Fruit fly (Drosophila melanogaster) whole organism, embryonic: ENCODE results near the gene CG32713.

Experiments used
- Aef1 ChIP-seq: fragments of 200-800 bp; sonication (Bioruptor generic); IDR thresholded peaks from 3 replicates; pipeline ENCODE4 v1.3.6; 2022; ENCODE audit warnings: missing biosample characterization, missing genetic modification characterization
- CG11696 ChIP-seq: fragments of 200-800 bp; sonication (Bioruptor generic); IDR thresholded peaks from 2 replicates; pipeline ENCODE4 v1.3.6; 2022; ENCODE audit warnings: missing biosample characterization, missing genetic modification characterization
- CG12299 ChIP-seq: fragments of 200-800 bp; sonication (Bioruptor generic); optimal IDR thresholded peaks from 2 replicates; lab custom pipeline; 2018; ENCODE audit warnings: missing biosample characterization, mild to moderate bottlenecking, missing genetic modification characterization
- CG12744 ChIP-seq: fragments of 200-800 bp; sonication (Bioruptor generic); optimal IDR thresholded peaks from 2 replicates; lab custom pipeline; 2016; ENCODE audit warnings: missing biosample characterization, missing genetic modification characterization
- CG15514 ChIP-seq: fragments of 200-800 bp; sonication (Bioruptor generic); optimal IDR thresholded peaks from 3 replicates; lab custom pipeline; 2017; ENCODE audit warnings: missing biosample characterization, missing genetic modification characterization, mild to moderate bottlenecking, moderate library complexity, missing genetic modification reagents
- CG17829 ChIP-seq: fragments of 200-800 bp; optimal IDR thresholded peaks from 2 replicates; lab custom pipeline; 2019; ENCODE audit warnings: missing biosample characterization, mild to moderate bottlenecking, missing genetic modification characterization, moderate library complexity
- CG18011 ChIP-seq: fragments of 200-800 bp; sonication (Bioruptor generic); optimal IDR thresholded peaks from 2 replicates; lab custom pipeline; 2017; ENCODE audit warnings: missing biosample characterization, missing genetic modification characterization, mild to moderate bottlenecking, moderate library complexity, missing genotype
- CG18262 ChIP-seq: fragments of 200-800 bp; optimal IDR thresholded peaks from 3 replicates; lab custom pipeline; 2019; ENCODE audit warnings: missing biosample characterization, mild to moderate bottlenecking, missing genetic modification characterization, moderate library complexity
- CG34376 ChIP-seq: fragments of 200-800 bp; sonication (Bioruptor generic); optimal IDR thresholded peaks from 2 replicates; lab custom pipeline; 2018; ENCODE audit warnings: missing biosample characterization, mild to moderate bottlenecking, missing genetic modification characterization
- CG42726 ChIP-seq: fragments of 200-800 bp; sonication (Bioruptor generic); IDR thresholded peaks from 2 replicates; pipeline ENCODE4 v1.3.6; 2022; ENCODE audit warnings: missing biosample characterization, missing genetic modification characterization; ENCODE audit not compliant: partially characterized antibody
- CG4328 ChIP-seq: fragments of 200-800 bp; sonication (Bioruptor generic); optimal IDR thresholded peaks from 3 replicates; lab custom pipeline; 2017; ENCODE audit warnings: missing biosample characterization, missing genetic modification reagents, missing genetic modification characterization
- CG9437 ChIP-seq: fragments of 200-800 bp; sonication (Bioruptor generic); optimal IDR thresholded peaks from 2 replicates; lab custom pipeline; 2018; ENCODE audit warnings: missing biosample characterization, mild to moderate bottlenecking, missing genetic modification characterization
- Dbx ChIP-seq: fragments of 200-800 bp; sonication (Bioruptor generic); IDR thresholded peaks from 3 replicates; pipeline ENCODE4 v1.3.6; 2022; ENCODE audit warnings: missing biosample characterization, missing genetic modification characterization
- Dll ChIP-seq: fragments of 200-800 bp; sonication (Bioruptor generic); IDR thresholded peaks from 4 replicates; pipeline ENCODE4 v1.3.6; 2022; ENCODE audit warnings: missing biosample characterization, missing genetic modification characterization; ENCODE audit not compliant: partially characterized antibody
- Hey ChIP-seq: fragments of 200-800 bp; sonication (Bioruptor generic); optimal IDR thresholded peaks from 3 replicates; lab custom pipeline; 2018; ENCODE audit warnings: missing biosample characterization, mild to moderate bottlenecking, missing genetic modification characterization
- HmgZ ChIP-seq: fragments of 200-800 bp; sonication (Bioruptor generic); optimal IDR thresholded peaks from 2 replicates; lab custom pipeline; 2018; ENCODE audit warnings: missing biosample characterization, mild to moderate bottlenecking, missing genetic modification characterization
- Mrtf ChIP-seq: fragments of 200-800 bp; sonication (Bioruptor generic); IDR thresholded peaks from 3 replicates; pipeline ENCODE4 v1.3.6; 2022; ENCODE audit warnings: missing biosample characterization, missing genetic modification characterization
- Myb ChIP-seq: fragments of 200-800 bp; sonication (Bioruptor generic); optimal IDR thresholded peaks from 2 replicates; lab custom pipeline; 2016; ENCODE audit warnings: missing biosample characterization, missing genetic modification characterization
- Opbp ChIP-seq: fragments of 200-800 bp; sonication (Bioruptor generic); IDR thresholded peaks from 3 replicates; pipeline ENCODE4 v1.3.6; 2022; ENCODE audit warnings: missing biosample characterization, missing genetic modification characterization; ENCODE audit not compliant: partially characterized antibody
- Pdp1 ChIP-seq, 2 experiments: fragments of 200-800 bp; sonication (Bioruptor generic); optimal IDR thresholded peaks; 3 replicates each; lab custom pipeline; 2016; ENCODE audit warnings: missing biosample characterization in 2 of 2, missing genetic modification characterization in 2 of 2, mild to moderate bottlenecking in 1 of 2, moderate library complexity in 1 of 2
- Xbp1 ChIP-seq: fragments of 200-800 bp; sonication (Bioruptor generic); optimal IDR thresholded peaks from 3 replicates; lab custom pipeline; 2016; ENCODE audit warnings: missing biosample characterization, mild to moderate bottlenecking, missing genetic modification characterization
- Xrp1 ChIP-seq: fragments of 200-800 bp; sonication (Bioruptor generic); IDR thresholded peaks from 2 replicates; pipeline ENCODE4 v1.3.6; 2022; ENCODE audit warnings: missing biosample characterization, missing genetic modification characterization
- bsh ChIP-seq, 2 experiments: fragments of 200-800 bp; sonication (Bioruptor generic); optimal IDR thresholded peaks; 2 replicates each; lab custom pipeline; 2017 to 2018; ENCODE audit warnings: mild to moderate bottlenecking in 2 of 2, missing biosample characterization in 2 of 2, missing genetic modification characterization in 2 of 2, moderate library complexity in 1 of 2
- chm ChIP-seq: fragments of 200-800 bp; sonication (Bioruptor generic); IDR thresholded peaks from 2 replicates; pipeline ENCODE4 v1.3.6; 2022; ENCODE audit warnings: missing biosample characterization, missing genetic modification characterization
- da ChIP-seq: fragments of 200-800 bp; sonication (Bioruptor generic); optimal IDR thresholded peaks from 2 replicates; lab custom pipeline; 2016; ENCODE audit warnings: missing biosample characterization, missing genetic modification characterization
- dimm ChIP-seq: fragments of 200-800 bp; sonication (Bioruptor generic); IDR thresholded peaks from 2 replicates; pipeline ENCODE4 v1.3.6; 2022; ENCODE audit warnings: missing biosample characterization, missing genetic modification characterization
- dpn ChIP-seq, 2 experiments: fragments of 200-800 bp; sonication (Bioruptor generic); optimal IDR thresholded peaks; 3 replicates each; lab custom pipeline; 2016; ENCODE audit warnings: missing biosample characterization in 2 of 2, missing genetic modification characterization in 2 of 2
- dysf ChIP-seq: fragments of 200-800 bp; sonication (Bioruptor generic); IDR thresholded peaks from 3 replicates; pipeline ENCODE4 v1.3.6; 2022; ENCODE audit warnings: missing biosample characterization, missing genetic modification characterization
- ewg ChIP-seq: fragments of 200-800 bp; sonication (Bioruptor generic); optimal IDR thresholded peaks from 3 replicates; lab custom pipeline; 2017; ENCODE audit warnings: mild to moderate bottlenecking, missing biosample characterization, missing genetic modification reagents, missing genetic modification characterization
- exex ChIP-seq: fragments of 200-800 bp; sonication (Bioruptor generic); optimal IDR thresholded peaks from 4 replicates; lab custom pipeline; 2018; ENCODE audit warnings: missing biosample characterization, mild to moderate bottlenecking, missing genetic modification characterization, moderate library complexity
- fd102C ChIP-seq: fragments of 200-800 bp; sonication (Bioruptor generic); optimal IDR thresholded peaks from 2 replicates; lab custom pipeline; 2018; ENCODE audit warnings: missing biosample characterization, mild to moderate bottlenecking, missing genetic modification characterization, moderate library complexity
- grn ChIP-seq: fragments of 200-800 bp; sonication (Bioruptor generic); optimal IDR thresholded peaks from 3 replicates; lab custom pipeline; 2017; ENCODE audit warnings: missing biosample characterization, missing genetic modification characterization
- ind ChIP-seq: fragments of 200-800 bp; sonication (Bioruptor generic); optimal IDR thresholded peaks from 3 replicates; lab custom pipeline; 2016; ENCODE audit warnings: missing biosample characterization, missing genetic modification characterization
- klu ChIP-seq: fragments of 200-800 bp; sonication (Bioruptor generic); IDR thresholded peaks from 2 replicates; pipeline ENCODE4 v1.3.6; 2022; ENCODE audit warnings: missing biosample characterization, missing genetic modification characterization
- lab ChIP-seq: fragments of 200-800 bp; sonication (Bioruptor generic); optimal IDR thresholded peaks from 3 replicates; lab custom pipeline; 2017; ENCODE audit warnings: missing biosample characterization, missing genetic modification characterization, mild to moderate bottlenecking, moderate library complexity, missing genetic modification reagents
- row ChIP-seq: fragments of 200-800 bp; sonication (Bioruptor generic); IDR thresholded peaks from 3 replicates; pipeline ENCODE4 v1.3.6; 2022; ENCODE audit warnings: missing biosample characterization, missing genetic modification characterization
- salm ChIP-seq: fragments of 200-800 bp; sonication (Bioruptor generic); optimal IDR thresholded peaks from 2 replicates; lab custom pipeline; 2018; ENCODE audit warnings: missing biosample characterization, mild to moderate bottlenecking, missing genetic modification characterization
- sc ChIP-seq, 3 experiments: fragments of >200 bp in 2 of 3; fragments of 200-800 bp in 1 of 3; sonication (Bioruptor generic) in 1 of 3; optimal IDR thresholded peaks; 2 replicates in 2 of 3; 3 replicates in 1 of 3; lab custom pipeline; 2017; ENCODE audit warnings: mild to moderate bottlenecking in 1 of 3, missing biosample characterization in 1 of 3, missing genetic modification characterization in 1 of 3, missing genetic modification reagents in 1 of 3
- scrt ChIP-seq: fragments of 200-800 bp; sonication (Bioruptor generic); optimal IDR thresholded peaks from 2 replicates; lab custom pipeline; 2018; ENCODE audit warnings: missing biosample characterization, mild to moderate bottlenecking, missing genetic modification characterization, moderate library complexity
- sens ChIP-seq: fragments of 200-800 bp; sonication (Bioruptor generic); peaks from one replicate; lab custom pipeline; 2016; ENCODE audit warnings: missing biosample characterization, missing genetic modification characterization
- slbo ChIP-seq: fragments of 200-800 bp; sonication (Bioruptor generic); IDR thresholded peaks from 2 replicates; pipeline ENCODE4 v1.3.6; 2022; ENCODE audit warnings: missing biosample characterization, missing genetic modification characterization
- tio ChIP-seq: fragments of 200-800 bp; sonication (Bioruptor generic); optimal IDR thresholded peaks from 2 replicates; lab custom pipeline; 2017; ENCODE audit warnings: missing biosample characterization, missing genetic modification characterization, inconsistent platforms
- z ChIP-seq: fragments of 200-800 bp; sonication (Bioruptor generic); IDR thresholded peaks from 3 replicates; pipeline ENCODE4 v1.3.6; 2022; ENCODE audit warnings: missing biosample characterization, missing genetic modification characterization
- zf30C ChIP-seq: fragments of 200-800 bp; sonication (Bioruptor generic); optimal IDR thresholded peaks from 3 replicates; lab custom pipeline; 2018; ENCODE audit warnings: missing biosample characterization, mild to moderate bottlenecking, missing genetic modification characterization

The CG32713 gene

DNA sequence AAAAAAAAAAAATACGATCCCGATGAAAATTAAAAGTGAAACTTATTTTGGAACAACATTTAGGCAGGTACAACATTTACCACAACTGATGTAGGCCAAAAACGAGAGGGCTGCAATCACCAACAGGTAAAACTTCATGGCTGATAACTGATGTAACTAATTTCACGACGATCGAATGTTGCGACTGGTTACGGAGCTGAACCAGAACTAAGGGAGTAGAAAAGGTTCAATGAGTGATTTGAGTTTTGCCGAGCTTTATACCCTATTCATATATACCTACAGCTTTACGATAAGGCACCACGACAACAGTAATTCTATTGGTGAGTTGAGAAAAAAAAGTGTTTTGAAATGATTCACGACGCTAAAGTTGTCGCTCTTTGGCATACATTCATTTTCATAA, 3.3 kb upstream of the CG32713 start, which contains the start of gene CG15347:
TSS of gene CG15347 (minus strand) at position 213 of the 400 bp plus-strand sequence.
- TF ChIP-seq exex (tag; lab: Kevin White, UChicago) = peak; percentile 40
- TF ChIP-seq CG15514 (GFP tag; lab: Kevin White, UChicago) = peak; percentile 90
- TF ChIP-seq dimm (GFP tag; lab: Robert Waterston, UW) = no peak
- TF ChIP-seq sc (optimal IDR thresholded peaks at IDR 0.05; lab: Kevin White, UChicago) = no peak
- no peak for TF ChIP-seq sc (GFP tag; optimal IDR thresholded peaks at IDR 0.05; lab: Kevin White, UChicago)
- TF ChIP-seq grn (GFP tag; lab: Kevin White, UChicago) = peak; percentile 9
- no peak for TF ChIP-seq da (GFP tag; lab: Kevin White, UChicago)
- peak; percentile 10 for TF ChIP-seq lab (GFP tag; lab: Kevin White, UChicago)
- TF ChIP-seq HmgZ = no peak
- 0 out of 3 replicates have a peak, but pooled peaks have one; percentile 36 for TF ChIP-seq z (GFP tag; lab: Robert Waterston, UW)
- TF ChIP-seq Pdp1 (GFP tag; optimal IDR thresholded peaks at IDR 0.05; lab: Kevin White, UChicago) = peak in 1 of 2 experiments; percentile 23
- peak; percentile 36; the same call in 1 of the 2 replicates for TF ChIP-seq chm
- TF ChIP-seq CG34376 (GFP tag; lab: Kevin White, UChicago) = peak; percentile 34

DNA sequence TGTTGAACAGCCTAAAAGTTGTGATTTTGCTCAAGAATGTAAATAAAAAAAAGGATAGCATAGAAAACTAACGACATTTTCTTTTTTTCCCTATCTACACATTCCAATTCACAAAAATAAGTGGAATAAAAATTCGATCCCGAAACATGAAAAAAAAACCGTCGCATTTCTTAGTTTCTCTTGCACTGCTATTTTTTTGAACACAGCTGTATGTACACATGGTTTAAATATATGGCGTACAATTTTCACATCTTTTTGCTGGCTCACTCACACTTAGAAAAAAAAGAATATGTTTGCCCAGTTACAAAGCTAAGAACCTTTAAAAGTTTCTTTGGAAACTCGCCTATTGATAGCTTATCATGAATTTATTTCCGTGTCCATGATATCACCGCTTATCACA, 2.8 kb upstream of the CG32713 start:
- 0 out of 3 replicates have a peak, but pooled peaks have one; percentile 17 for TF ChIP-seq row (GFP tag; lab: Robert Waterston, UW)
- no peak for TF ChIP-seq CG42726
- TF ChIP-seq bsh (GFP tag; optimal IDR thresholded peaks at IDR 0.05; lab: Kevin White, UChicago) = no peak
- TF ChIP-seq CG17829 = no peak
- peak; percentile 21 for TF ChIP-seq sens (GFP tag; lab: Kevin White, UChicago)
- TF ChIP-seq Dbx (GFP tag; lab: Robert Waterston, UW) = no peak
- TF ChIP-seq zf30C (GFP tag; lab: Kevin White, UChicago) = peak; percentile 17
- TF ChIP-seq Xbp1 (GFP tag; lab: Kevin White, UChicago) = no peak
- TF ChIP-seq ind (GFP tag; lab: Kevin White, UChicago) = no peak
- TF ChIP-seq Mrtf = 0 out of 3 replicates have a peak, but pooled peaks have one; percentile 34
- TF ChIP-seq slbo = no peak
- no peak for TF ChIP-seq Opbp (GFP tag; lab: Robert Waterston, UW)
- no peak for TF ChIP-seq dpn (GFP tag; optimal IDR thresholded peaks at IDR 0.05; lab: Kevin White, UChicago)
- no peak for TF ChIP-seq Hey (tag; lab: Kevin White, UChicago)
- no peak for TF ChIP-seq dysf (GFP tag; lab: Robert Waterston, UW)
- no peak for TF ChIP-seq CG12299 (tag; lab: Kevin White, UChicago)
- no peak for TF ChIP-seq Myb (GFP tag; lab: Kevin White, UChicago)
- TF ChIP-seq fd102C (GFP tag; lab: Kevin White, UChicago) = no peak
- TF ChIP-seq tio (GFP tag; lab: Kevin White, UChicago) = peak; percentile 4
- no peak for TF ChIP-seq scrt (GFP tag; lab: Kevin White, UChicago)
- 0 out of 2 replicates have a peak, but pooled peaks have one; percentile 22 for TF ChIP-seq Xrp1
- TF ChIP-seq CG4328 (GFP tag; lab: Kevin White, UChicago) = no peak
- no peak for TF ChIP-seq Aef1 (GFP tag; lab: Robert Waterston, UW)
- TF ChIP-seq CG18262 (tag; lab: Kevin White, UChicago) = no peak
- no peak for TF ChIP-seq CG9437 (GFP tag; lab: Kevin White, UChicago)
- TF ChIP-seq CG11696 (GFP tag; lab: Robert Waterston, UW) = peak; percentile 64
- TF ChIP-seq CG12744 (GFP tag; lab: Kevin White, UChicago) = no peak
- TF ChIP-seq CG18011 (GFP tag; lab: Kevin White, UChicago) = no peak
- no peak for TF ChIP-seq Dll (GFP tag; lab: Robert Waterston, UW)
- no peak for TF ChIP-seq ewg (GFP tag; lab: Kevin White, UChicago)
- TF ChIP-seq klu = no peak
- TF ChIP-seq HmgZ = no peak
- no peak for TF ChIP-seq salm (tag; lab: Kevin White, UChicago)
- TF ChIP-seq, all 482 proteins: peak for 7
